Worm (Caenorhabditis elegans): Measurements from ENCODE around the gene lgc-47.

ce11 chrX:9763903-9764302 lies 43.6 kb downstream of the lgc-47 start:
- TF ChIP-seq tab-1 (GFP tag; IDR thresholded peaks at IDR 0.05) (no peak), ztf-23 (GFP tag; IDR thresholded peaks at IDR 0.05) (no peak), flt-1 (GFP tag; IDR thresholded peaks at IDR 0.05) (no peak)

Data from whole organism, midembryonic.